Worm (Caenorhabditis elegans): ENCODE measurements around the gene C06C3.12.

Gene C06C3.12

DNA sequence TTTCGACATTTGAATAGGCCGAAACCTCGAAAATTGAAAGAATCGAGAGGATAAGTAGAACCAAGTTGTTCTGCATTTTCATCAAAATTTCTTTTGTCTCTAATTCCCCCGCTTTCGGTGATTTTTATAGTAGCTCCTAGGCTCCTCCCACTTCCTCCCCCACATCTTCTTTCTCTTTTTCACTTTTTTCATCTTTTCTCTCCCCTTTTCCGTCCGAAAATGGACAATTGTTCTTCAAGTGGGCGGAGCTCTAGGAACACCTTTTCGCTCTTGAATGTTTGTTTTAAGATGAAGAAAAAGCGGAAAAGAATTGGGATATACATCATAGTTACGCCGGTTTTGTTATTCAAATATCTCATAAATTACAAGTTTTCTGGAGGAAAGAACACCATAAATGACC is 28.4 kb upstream of the C06C3.12 start, which contains the start of gene F42A8.1:
Gene F42A8.1 (minus strand): TSS at position 101 of the 400 bp plus-strand sequence.
- TF ChIP-seq unc-39 (tag; optimal IDR thresholded peaks at IDR 0.05) (no peak), ces-1 (GFP tag; optimal IDR thresholded peaks at IDR 0.05) (no peak), elt-3 (tag; optimal IDR thresholded peaks at IDR 0.05) (no peak), mep-1 (tag; optimal IDR thresholded peaks at IDR 0.05) (no peak), bed-3 (GFP tag; optimal IDR thresholded peaks at IDR 0.05) (no peak), tbx-8 (GFP tag; optimal IDR thresholded peaks at IDR 0.05) (no peak), lin-32 (GFP tag; optimal IDR thresholded peaks at IDR 0.05) (no peak), lsy-2 (tag; optimal IDR thresholded peaks at IDR 0.05) (no peak), flh-1 (GFP tag; optimal IDR thresholded peaks at IDR 0.05) (no peak), unc-120 (tag; optimal IDR thresholded peaks at IDR 0.05; ENCODE audit: poor library complexity, severe bottlenecking) (no peak), ceh-39 (tag; optimal IDR thresholded peaks at IDR 0.05) (no peak), elt-1 (tag; optimal IDR thresholded peaks at IDR 0.05; ENCODE audit: borderline replicate concordance, insufficient read depth) (no peak), lin-13 (tag; optimal IDR thresholded peaks at IDR 0.05) (no peak)

DNA sequence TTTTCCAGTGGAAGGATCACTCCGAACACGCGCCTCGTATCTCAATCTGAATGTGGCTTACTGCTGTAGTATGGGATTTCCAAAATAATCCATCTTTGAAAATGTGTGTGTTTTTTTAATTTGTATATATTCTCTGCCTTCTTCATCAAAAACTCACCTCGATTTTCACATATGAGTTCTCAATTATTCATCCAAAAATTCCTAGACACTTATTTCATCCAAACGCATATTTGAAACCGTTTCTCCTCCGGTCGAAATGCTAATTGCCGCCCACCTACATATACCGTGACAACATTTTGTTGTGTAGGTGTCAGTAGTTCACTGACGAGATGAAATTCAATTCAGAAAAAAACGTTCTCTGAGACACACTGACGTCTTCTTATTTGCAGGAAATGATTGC is 27.5 kb upstream of the C06C3.12 start:
- TF ChIP-seq nhr-76 (tag; optimal IDR thresholded peaks at IDR 0.05): no peak
- no peak for TF ChIP-seq unc-39 (tag; optimal IDR thresholded peaks at IDR 0.05)
- TF ChIP-seq snpc-4 (tag; optimal IDR thresholded peaks at IDR 0.05): no peak
- TF ChIP-seq sem-2 (GFP tag; optimal IDR thresholded peaks at IDR 0.05): no peak

DNA sequence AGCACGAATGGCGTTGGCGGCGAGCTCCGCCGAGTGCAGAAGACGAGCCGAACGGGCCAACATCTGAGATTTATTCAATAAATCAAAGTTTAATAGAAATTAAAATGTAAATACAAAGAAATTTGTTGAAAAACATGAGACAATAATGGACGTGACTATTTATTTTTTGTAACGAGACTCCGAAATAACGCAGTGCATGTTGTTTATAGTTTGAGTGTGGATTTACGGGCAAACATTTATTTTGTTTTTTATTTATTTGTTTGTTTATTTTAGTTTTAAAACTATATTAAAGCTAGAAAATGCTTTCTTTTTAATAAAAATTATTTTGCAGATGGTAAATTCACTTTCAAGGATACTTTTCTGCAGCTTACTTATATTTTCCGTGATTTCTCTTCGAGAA is 22.2 kb upstream of the C06C3.12 start, which contains the start of the genes sdhb-1 and cup-15:
Gene sdhb-1 (minus strand): TSS at position 63 of the 400 bp plus-strand sequence.
Gene cup-15 (plus strand): TSS at position 332 of the 400 bp plus-strand sequence.
- no peak for TF ChIP-seq lin-13 (tag; optimal IDR thresholded peaks at IDR 0.05)
- no peak for TF ChIP-seq blmp-1 (tag; optimal IDR thresholded peaks at IDR 0.05)

DNA sequence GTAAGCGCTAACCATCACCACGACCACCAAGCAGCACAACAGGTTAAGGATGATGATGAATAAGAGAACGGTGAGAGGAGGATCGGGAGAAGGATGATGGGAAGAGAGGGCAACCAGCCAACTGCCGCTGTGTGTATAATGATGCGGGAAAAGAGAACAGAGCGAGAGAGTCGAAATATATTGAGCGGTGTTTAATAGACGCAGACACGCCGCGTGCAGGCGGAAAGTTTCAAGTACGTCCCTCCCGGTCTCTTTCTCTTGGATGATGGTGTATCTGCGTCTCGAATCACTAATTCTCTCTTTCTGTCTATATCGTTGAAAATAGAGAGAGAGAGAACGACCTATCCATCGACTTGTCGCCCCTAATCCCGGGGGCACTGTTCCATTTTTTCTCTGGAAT is 18.2 kb upstream of the C06C3.12 start:
- no peak for TF ChIP-seq lin-32 (GFP tag; optimal IDR thresholded peaks at IDR 0.05)
- TF ChIP-seq elt-1 (tag; optimal IDR thresholded peaks at IDR 0.05; ENCODE audit: borderline replicate concordance, insufficient read depth): no peak
- peak; percentile 11 for TF ChIP-seq lsy-2 (tag; optimal IDR thresholded peaks at IDR 0.05)
- peak; percentile 59 for TF ChIP-seq ztf-11 (tag; optimal IDR thresholded peaks at IDR 0.05)
- TF ChIP-seq nhr-2 (tag; optimal IDR thresholded peaks at IDR 0.05): no peak
- peak; percentile 1 for TF ChIP-seq M03D4.4 (tag; optimal IDR thresholded peaks at IDR 0.05)
- TF ChIP-seq ces-1 (GFP tag; optimal IDR thresholded peaks at IDR 0.05): peak; percentile 57
- peak; percentile 83 for TF ChIP-seq hlh-1 (tag; optimal IDR thresholded peaks at IDR 0.05)
- no peak for TF ChIP-seq elt-3 (tag; optimal IDR thresholded peaks at IDR 0.05)
- TF ChIP-seq blmp-1 (tag; optimal IDR thresholded peaks at IDR 0.05): no peak
- TF ChIP-seq mep-1 (tag; optimal IDR thresholded peaks at IDR 0.05): peak; percentile 9
- peak; percentile 53 for TF ChIP-seq unc-62 (GFP tag; optimal IDR thresholded peaks at IDR 0.05)
- peak; percentile 54 for TF ChIP-seq mls-2 (tag; optimal IDR thresholded peaks at IDR 0.05)
- TF ChIP-seq nhr-237 (tag; optimal IDR thresholded peaks at IDR 0.05): peak; percentile 7
- peak; percentile 33 for TF ChIP-seq sptf-1 (tag; optimal IDR thresholded peaks at IDR 0.05)
- no peak for TF ChIP-seq bed-3 (GFP tag; optimal IDR thresholded peaks at IDR 0.05)
- TF ChIP-seq mab-5 (tag; optimal IDR thresholded peaks at IDR 0.05): no peak
- TF ChIP-seq nhr-76 (tag; optimal IDR thresholded peaks at IDR 0.05): no peak
- no peak for TF ChIP-seq zip-8 (tag; optimal IDR thresholded peaks at IDR 0.05)
- TF ChIP-seq nhr-28 (tag; optimal IDR thresholded peaks at IDR 0.05): no peak
- no peak for TF ChIP-seq ceh-39 (tag; optimal IDR thresholded peaks at IDR 0.05)
- TF ChIP-seq nhr-12 (tag; optimal IDR thresholded peaks at IDR 0.05): no peak
- TF ChIP-seq ceh-83 (GFP tag; optimal IDR thresholded peaks at IDR 0.05): no peak
- TF ChIP-seq snpc-4 (tag; optimal IDR thresholded peaks at IDR 0.05): no peak
- no peak for TF ChIP-seq drap-1 (GFP tag; optimal IDR thresholded peaks at IDR 0.05)
- TF ChIP-seq ceh-43 (GFP tag; optimal IDR thresholded peaks at IDR 0.05): no peak
- TF ChIP-seq unc-39 (tag; optimal IDR thresholded peaks at IDR 0.05): no peak
- TF ChIP-seq pha-4 (tag; optimal IDR thresholded peaks at IDR 0.05): peak; percentile 82
- TF ChIP-seq sem-2 (GFP tag; optimal IDR thresholded peaks at IDR 0.05): no peak
- TF ChIP-seq ham-2 (GFP tag; optimal IDR thresholded peaks at IDR 0.05): peak; percentile 79
- TF ChIP-seq tbx-8 (GFP tag; optimal IDR thresholded peaks at IDR 0.05): no peak
- peak; percentile 26 for TF ChIP-seq cnd-1 (tag; optimal IDR thresholded peaks at IDR 0.05)
- peak; percentile 43 for TF ChIP-seq lin-13 (tag; optimal IDR thresholded peaks at IDR 0.05)
- no peak for TF ChIP-seq flh-1 (GFP tag; optimal IDR thresholded peaks at IDR 0.05)
- TF ChIP-seq unc-120 (tag; optimal IDR thresholded peaks at IDR 0.05; ENCODE audit: poor library complexity, severe bottlenecking): peak; percentile 16

Data from whole organism, mixed stage, embryonic.